Fruit fly (Drosophila melanogaster) Kc167 (cell line): ENCODE data around the gene Svil.

Source experiments
- Myc ChIP-seq: fragments of >200 bp; optimal IDR thresholded peaks from 2 replicates; lab custom pipeline; 2017; ENCODE audit warnings: missing external identifiers
- Sin3A ChIP-seq: fragments of >200 bp; optimal IDR thresholded peaks from 2 replicates; lab custom pipeline; 2018; ENCODE audit warnings: missing external identifiers
- h ChIP-seq: fragments of >200 bp; optimal IDR thresholded peaks from 3 replicates; lab custom pipeline; 2018; ENCODE audit warnings: missing external identifiers
- insv ChIP-seq: fragments of >200 bp; optimal IDR thresholded peaks from 3 replicates; lab custom pipeline; 2018; ENCODE audit warnings: missing external identifiers
- psq ChIP-seq: fragments of >200 bp; optimal IDR thresholded peaks from 2 replicates; lab custom pipeline; 2017; ENCODE audit warnings: missing external identifiers
- ttk ChIP-seq: sonication (Bioruptor generic); optimal IDR thresholded peaks from 2 replicates; lab custom pipeline; 2017; ENCODE audit warnings: missing external identifiers

Svil gene

DNA sequence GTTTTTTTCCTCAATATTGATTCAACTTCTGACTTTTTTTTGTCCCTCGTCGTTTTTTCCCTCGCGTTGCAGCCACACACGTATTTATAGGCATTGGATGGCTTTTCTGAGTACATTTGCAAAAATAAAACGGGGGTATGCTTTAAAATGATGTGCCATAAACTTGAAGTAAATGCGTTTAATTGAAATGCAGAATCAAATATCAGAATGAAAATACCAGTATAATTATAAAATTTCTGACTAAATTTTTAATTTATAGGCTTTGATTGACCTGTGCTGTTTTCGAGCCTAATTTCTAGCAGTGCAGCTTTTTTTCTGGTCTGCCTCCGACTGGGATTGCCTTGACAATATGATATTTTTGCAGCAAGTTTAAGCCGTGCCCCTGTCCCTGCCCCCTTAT lies 53.9 kb downstream of the Svil start:
- TF ChIP-seq Sin3A (lab: Kevin White, UChicago) (no peak), Myc (no peak), psq (lab: Kevin White, UChicago) (no peak), h (no peak), ttk (no peak), insv (lab: Kevin White, UChicago) (no peak)

DNA sequence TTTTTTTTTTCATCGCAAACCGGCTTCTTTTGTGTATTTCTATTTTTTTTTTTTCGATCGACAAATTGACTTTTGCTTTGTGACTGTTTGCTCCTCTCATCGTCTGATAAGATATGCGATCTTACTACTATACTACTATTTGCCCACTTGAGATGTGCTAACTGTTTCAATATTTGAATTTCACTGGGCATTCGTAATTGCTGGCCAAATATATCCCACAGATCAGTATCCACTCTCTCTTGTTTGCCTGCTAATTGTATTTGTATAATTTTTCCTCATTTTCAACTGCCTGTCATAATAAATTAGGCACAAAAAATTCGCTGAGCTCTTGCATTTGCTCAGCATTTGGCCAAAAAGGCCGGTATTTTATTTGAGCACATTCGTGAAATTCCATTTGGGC lies 55.9 kb downstream of the Svil start:
- TF ChIP-seq Myc (no peak), ttk (no peak), h (no peak), insv (lab: Kevin White, UChicago) (no peak)

DNA sequence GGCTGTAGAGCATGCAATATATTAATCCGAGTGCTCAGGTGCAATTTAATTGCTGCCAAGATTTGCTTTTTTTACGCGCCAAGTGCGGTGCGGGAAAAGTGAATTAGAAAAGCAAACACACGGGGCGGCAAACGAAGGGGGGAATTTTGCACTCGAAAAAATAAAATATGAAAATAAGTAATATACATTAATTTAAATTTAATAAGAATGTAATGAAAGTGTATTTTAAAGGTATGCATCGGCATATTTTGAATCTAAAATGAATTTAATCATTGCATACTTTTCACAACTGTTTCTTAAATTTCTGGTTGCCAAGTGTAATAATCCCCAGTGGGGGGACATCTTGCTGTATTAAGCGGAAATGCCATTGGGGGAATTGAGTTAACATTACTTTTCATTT lies 56.7 kb downstream of the Svil start:
- TF ChIP-seq Myc (no peak), psq (lab: Kevin White, UChicago) (no peak), ttk (no peak), insv (lab: Kevin White, UChicago) (no peak), Sin3A (lab: Kevin White, UChicago) (no peak), h (no peak)

DNA sequence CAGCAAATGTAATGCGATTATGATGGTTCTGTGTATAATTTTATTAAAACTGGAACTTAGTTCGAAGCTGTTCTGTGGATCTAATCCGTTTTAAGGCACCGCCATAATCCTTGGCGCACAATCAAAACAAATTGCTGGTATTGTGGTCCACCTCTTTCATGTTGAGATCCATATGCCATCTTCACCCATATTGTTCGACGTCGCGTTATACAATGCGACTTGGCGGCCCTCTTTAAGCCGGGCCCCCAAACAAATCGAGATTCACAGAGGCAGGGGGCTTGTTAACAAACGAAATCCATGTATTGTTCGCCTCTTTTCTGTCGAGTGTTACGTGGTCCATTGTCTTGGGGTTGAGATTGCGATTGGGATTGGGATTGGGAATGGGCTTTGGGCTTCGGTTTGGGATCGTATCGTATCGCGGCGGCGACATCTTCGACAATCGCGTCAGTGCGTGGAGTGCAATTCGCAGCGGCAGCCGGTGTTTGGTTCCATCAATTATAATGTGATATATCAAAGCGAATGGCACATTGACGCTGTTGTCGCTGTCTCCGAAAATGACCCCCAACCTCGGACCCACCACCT lies 59.4 kb downstream of the Svil start:
- TF ChIP-seq insv (lab: Kevin White, UChicago), result no peak
- TF ChIP-seq h, result no peak
- no peak for TF ChIP-seq ttk
- TF ChIP-seq psq (lab: Kevin White, UChicago), result no peak
- TF ChIP-seq Sin3A (lab: Kevin White, UChicago), result no peak
- no peak for TF ChIP-seq Myc

DNA sequence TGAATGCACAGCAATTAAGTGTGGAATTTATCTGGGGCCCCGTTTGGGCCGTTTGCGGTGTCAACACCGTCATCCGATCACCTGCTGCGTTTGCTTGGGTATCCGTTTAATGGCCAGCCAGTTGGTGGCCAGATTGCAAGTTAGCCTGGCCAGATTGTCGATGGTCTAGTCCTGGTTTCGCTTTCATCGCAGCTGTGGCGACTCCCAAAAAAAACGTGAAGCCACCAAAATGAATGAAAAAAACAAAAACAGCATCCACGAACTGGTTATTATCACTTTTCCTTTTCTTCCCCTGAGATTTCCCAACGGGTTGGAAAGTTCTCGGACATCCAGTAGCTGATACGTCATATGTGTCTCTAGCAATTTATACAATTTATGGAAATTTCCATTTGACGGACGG lies 60.1 kb downstream of the Svil start:
- TF ChIP-seq insv (lab: Kevin White, UChicago) (no peak), h (no peak), Myc (no peak), ttk (no peak), Sin3A (lab: Kevin White, UChicago) (no peak), psq (lab: Kevin White, UChicago) (no peak)

DNA sequence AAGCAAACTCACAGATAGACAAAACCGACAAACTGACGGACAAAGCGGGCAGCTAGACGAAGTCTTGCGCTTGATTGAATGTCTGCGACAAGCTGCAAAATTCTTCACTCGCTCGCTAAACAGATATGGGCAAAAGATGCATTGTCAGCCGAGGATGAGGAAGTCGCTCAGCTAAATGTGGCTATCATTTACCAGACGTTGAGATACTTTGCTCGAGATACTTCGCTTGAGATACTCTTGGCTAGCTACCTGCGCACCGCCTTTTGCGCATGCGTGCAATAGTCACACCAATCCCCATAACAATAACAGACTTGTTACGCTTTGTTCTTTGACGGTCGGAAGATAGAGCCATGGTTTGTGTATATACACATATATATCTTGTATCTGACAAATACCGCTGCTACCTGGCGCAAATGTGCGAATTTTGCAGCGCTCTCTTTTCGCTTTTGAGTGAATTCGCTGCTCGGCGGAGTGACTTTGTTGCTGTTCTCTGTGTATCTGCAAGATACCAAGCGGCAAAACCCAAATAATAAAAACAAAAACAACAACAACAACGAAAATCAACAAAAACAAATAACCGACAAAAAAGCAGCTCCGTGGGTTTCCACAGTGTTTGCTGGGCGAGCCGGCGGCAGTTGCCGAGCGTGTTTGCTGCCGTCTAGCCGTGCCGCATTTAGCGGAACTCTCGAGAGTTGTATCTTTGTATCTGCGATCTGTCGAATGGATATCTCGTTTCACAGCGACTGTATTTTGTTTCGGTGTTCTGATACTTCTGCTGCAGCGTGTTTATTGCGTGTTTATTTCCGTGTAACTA lies 61.4 kb downstream of the Svil start:
- TF ChIP-seq h (no peak), Sin3A (lab: Kevin White, UChicago) (no peak), Myc (no peak), psq (lab: Kevin White, UChicago) (no peak), ttk (no peak), insv (lab: Kevin White, UChicago) (no peak)

DNA sequence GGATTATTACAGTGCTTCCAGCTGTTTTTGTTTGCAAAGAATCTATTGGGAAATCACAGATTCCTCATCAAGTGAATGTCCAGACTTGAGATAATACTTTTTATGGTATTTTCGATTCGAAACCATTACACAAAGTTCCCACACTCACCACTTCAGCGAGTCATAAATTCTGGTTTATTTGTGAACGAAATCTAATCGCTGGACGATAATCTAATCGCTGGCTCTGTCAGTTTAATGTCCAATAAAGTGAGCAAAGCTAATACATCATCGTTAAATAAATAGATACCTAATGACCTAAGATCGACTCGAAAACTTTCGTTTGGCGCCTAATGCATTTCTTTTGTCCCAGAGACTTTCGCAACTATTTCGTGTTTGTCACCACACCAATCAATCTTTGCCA lies 64.4 kb downstream of the Svil start:
- TF ChIP-seq insv (lab: Kevin White, UChicago), result no peak
- no peak for TF ChIP-seq Sin3A (lab: Kevin White, UChicago)

DNA sequence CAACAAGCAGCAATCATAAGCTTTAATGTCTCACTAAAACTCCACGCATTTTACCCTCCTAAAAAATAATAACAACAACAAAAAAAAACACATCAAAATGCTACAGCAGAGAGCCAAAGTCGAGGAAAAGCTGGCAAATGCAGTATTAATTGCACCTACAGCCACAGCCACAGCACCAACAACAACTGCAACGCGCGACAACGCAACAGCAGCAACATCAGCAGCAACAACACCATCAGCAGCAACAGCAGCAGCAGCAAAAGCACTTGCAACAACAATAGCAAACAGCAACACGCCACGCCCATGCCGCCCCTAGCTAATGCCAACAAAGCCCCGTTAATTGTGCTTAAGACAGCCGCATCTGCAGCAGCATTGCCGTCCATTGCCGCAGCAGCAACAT lies 64.9 kb downstream of the Svil start:
- TF ChIP-seq Myc (no peak), insv (lab: Kevin White, UChicago) (no peak), Sin3A (lab: Kevin White, UChicago) (no peak), psq (lab: Kevin White, UChicago) (no peak), h (no peak)

DNA sequence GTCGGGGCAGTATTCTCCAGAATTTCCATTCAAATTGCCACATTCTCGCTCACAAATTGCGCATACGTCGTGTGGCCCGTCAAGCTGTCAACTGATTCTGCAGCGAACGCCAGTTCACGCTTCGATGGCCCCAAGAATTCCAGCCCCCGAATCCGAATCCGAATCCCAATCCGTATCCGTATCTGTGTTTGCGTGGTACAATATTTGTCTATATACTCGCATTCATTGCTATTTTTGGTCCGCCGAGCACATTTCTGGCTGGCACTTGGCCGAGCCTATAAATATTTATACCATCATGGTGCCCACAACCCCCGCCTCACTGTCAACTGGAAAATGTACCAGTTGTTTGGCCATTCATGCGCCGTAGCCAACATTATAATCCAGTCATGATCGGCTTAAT lies 68.7 kb downstream of the Svil start:
- no peak for TF ChIP-seq psq (lab: Kevin White, UChicago)
- no peak for TF ChIP-seq h
- no peak for TF ChIP-seq insv (lab: Kevin White, UChicago)
- no peak for TF ChIP-seq ttk
- no peak for TF ChIP-seq Myc
- no peak for TF ChIP-seq Sin3A (lab: Kevin White, UChicago)

DNA sequence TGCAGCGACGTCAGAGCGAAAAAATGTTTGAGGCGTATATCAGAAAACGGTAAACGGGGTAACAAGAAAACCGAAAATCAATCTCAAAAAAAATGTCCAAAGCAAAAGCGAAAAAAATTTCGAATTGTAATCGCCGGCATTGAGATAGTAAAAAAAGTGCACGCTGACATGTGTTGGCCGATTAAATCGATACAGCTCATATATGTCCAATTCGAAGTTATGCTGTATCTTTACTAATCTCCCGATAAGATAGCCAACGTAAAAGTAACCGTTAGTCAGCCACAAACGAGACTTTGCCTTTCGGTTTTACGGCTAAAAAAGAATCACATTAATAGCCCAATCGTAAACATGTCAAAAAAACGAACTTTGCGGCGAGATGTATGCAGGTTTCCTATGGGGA lies 79.4 kb downstream of the Svil start:
- TF ChIP-seq Myc, result no peak
- no peak for TF ChIP-seq Sin3A (lab: Kevin White, UChicago)
- TF ChIP-seq ttk, result no peak
- no peak for TF ChIP-seq insv (lab: Kevin White, UChicago)
- no peak for TF ChIP-seq psq (lab: Kevin White, UChicago)
- no peak for TF ChIP-seq h

DNA sequence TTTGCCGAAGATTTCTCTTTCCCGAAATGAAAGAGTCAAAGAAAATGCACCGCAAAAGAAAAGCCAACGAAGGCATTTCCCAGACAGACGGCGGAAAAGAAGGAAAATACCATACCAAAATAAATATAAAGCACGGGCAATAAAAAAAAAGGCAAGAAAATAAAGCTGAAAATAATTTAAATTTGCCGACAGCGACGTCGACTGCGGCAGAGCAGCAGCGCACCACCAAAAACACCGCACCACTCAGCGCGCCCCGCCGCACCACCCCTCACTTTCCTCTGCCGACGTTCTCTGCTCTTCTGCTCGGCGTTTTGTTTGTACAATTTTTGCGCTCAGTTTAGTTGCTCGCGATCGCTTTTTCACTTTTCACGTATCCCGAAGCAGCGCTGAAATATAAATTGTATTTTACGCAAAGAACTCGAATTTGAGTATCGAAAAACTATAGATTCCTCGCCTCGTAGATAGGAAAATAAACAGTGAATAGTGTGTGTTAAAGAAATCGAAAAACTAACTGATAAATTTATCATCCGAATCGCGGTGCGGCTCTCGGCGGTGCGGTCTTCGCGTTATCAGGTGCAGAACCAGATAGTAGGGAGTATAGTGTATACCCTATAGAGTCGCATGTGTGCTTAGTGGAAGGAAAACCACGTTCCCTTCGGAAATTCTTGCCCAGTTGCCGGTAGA lies 80.2 kb downstream of the Svil start:
- TF ChIP-seq Myc (no peak), h (no peak)

DNA sequence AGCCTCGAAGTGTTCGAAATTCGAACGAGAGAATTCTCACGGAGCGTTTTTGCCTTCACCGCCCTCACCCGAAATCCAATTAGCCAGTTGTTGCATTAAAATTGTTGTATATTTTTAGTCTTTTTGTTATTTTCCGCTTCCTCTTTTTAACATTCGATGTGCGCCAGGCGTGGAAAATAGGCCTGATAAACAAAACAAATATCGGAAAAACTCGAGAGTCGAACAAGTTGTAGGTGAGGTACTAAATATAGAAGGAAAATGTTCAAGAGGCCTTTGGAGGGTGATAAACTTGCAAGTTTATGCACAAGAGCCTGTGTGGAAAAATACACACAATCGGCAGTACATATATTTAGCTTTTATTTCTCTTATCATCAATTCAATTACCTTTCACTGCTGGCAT lies 81.3 kb downstream of the Svil start:
- TF ChIP-seq insv (lab: Kevin White, UChicago) (no peak), ttk (no peak), h (no peak), Myc (no peak), psq (lab: Kevin White, UChicago) (no peak), Sin3A (lab: Kevin White, UChicago) (no peak)

DNA sequence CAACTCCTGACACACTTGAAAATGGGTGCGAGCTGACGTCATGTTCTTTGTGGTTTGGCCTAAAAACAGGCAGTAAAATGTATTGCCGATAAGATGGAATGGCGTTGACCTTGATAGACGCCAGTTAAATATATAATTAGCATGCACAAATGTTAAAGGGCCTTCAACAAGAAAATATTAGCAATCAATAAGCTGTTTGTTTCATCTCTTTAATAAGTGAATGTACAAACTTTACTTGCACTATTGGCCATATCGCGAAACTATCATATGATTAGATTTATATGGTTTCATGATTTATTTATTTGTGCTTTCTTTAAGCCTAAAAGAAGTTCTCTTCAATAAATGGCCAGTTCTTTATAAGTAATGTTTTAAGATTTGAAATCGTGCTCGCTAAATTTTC lies 84.6 kb downstream of the Svil start:
- TF ChIP-seq h (no peak), Sin3A (lab: Kevin White, UChicago) (no peak), insv (lab: Kevin White, UChicago) (no peak), Myc (no peak), psq (lab: Kevin White, UChicago) (no peak), ttk (no peak)
